Worm (Caenorhabditis elegans) whole organism, mixed stage, embryonic: ENCODE results near the gene spat-1.

Experiments used
- bed-3 ChIP-seq: fragments of 200-800 bp; sonication (Bioruptor generic); optimal IDR thresholded peaks from 3 replicates; lab custom pipeline; 2018; ENCODE audit warnings: mild to moderate bottlenecking, missing genetic modification characterization, moderate library complexity, missing compliant biosample characterization
- blmp-1 ChIP-seq: fragments of 150-350 bp; optimal IDR thresholded peaks from 2 replicates; lab custom pipeline; 2014; ENCODE audit warnings: missing biosample characterization, missing genetic modification characterization
- ceh-39 ChIP-seq: fragments of 150-350 bp; optimal IDR thresholded peaks from 2 replicates; lab custom pipeline; 2014; ENCODE audit warnings: missing biosample characterization, missing genetic modification characterization
- ceh-43 ChIP-seq: fragments of 200-800 bp; sonication (Bioruptor generic); optimal IDR thresholded peaks from 2 replicates; lab custom pipeline; 2018; ENCODE audit warnings: mild to moderate bottlenecking, missing genetic modification characterization, moderate library complexity, missing compliant biosample characterization
- ceh-83 ChIP-seq: fragments of 200-800 bp; sonication (Bioruptor generic); optimal IDR thresholded peaks from 2 replicates; lab custom pipeline; 2018; ENCODE audit warnings: mild to moderate bottlenecking, missing genetic modification characterization, missing compliant biosample characterization
- ces-1 ChIP-seq: fragments of 150-350 bp; optimal IDR thresholded peaks from 2 replicates; lab custom pipeline; 2014; ENCODE audit warnings: missing biosample characterization, missing genetic modification reagents, missing genetic modification characterization
- cnd-1 ChIP-seq: fragments of 200-800 bp; sonication (Bioruptor generic); optimal IDR thresholded peaks from 2 replicates; lab custom pipeline; 2018; ENCODE audit warnings: mild to moderate bottlenecking, missing genetic modification characterization, missing compliant biosample characterization
- elt-1 ChIP-seq: sonication (generic microtip); optimal IDR thresholded peaks from 2 replicates; lab custom pipeline; 2017; ENCODE audit warnings: missing genetic modification characterization, mild to moderate bottlenecking, missing compliant biosample characterization, antibody characterized with exemption, moderate library complexity, borderline replicate concordance; ENCODE audit not compliant: insufficient read depth
- hlh-1 ChIP-seq: fragments of 150-350 bp; optimal IDR thresholded peaks from 2 replicates; lab custom pipeline; 2014; ENCODE audit warnings: missing biosample characterization, missing genetic modification reagents, missing genetic modification characterization
- lin-13 ChIP-seq: fragments of 150-350 bp; optimal IDR thresholded peaks from 2 replicates; lab custom pipeline; 2014; ENCODE audit warnings: missing biosample characterization, missing genetic modification characterization
- lin-32 ChIP-seq: fragments of 200-800 bp; sonication (Bioruptor generic); optimal IDR thresholded peaks from 2 replicates; lab custom pipeline; 2018; ENCODE audit warnings: mild to moderate bottlenecking, missing genetic modification characterization, missing compliant biosample characterization
- lsy-2 ChIP-seq: fragments of 150-350 bp; optimal IDR thresholded peaks from 2 replicates; lab custom pipeline; 2014; ENCODE audit warnings: missing biosample characterization, missing genetic modification characterization
- mab-5 ChIP-seq: fragments of 150-350 bp; optimal IDR thresholded peaks from 2 replicates; lab custom pipeline; 2014; ENCODE audit warnings: missing biosample characterization, missing genetic modification characterization
- mls-2 ChIP-seq: sonication (generic microtip); optimal IDR thresholded peaks from 2 replicates; lab custom pipeline; 2016; ENCODE audit warnings: mild to moderate bottlenecking, missing genetic modification characterization, moderate library complexity, missing compliant biosample characterization
- nhr-12 ChIP-seq: fragments of 150-350 bp; optimal IDR thresholded peaks from 2 replicates; lab custom pipeline; 2014; ENCODE audit warnings: missing biosample characterization, missing genetic modification characterization
- nhr-2 ChIP-seq: fragments of 150-350 bp; optimal IDR thresholded peaks from 2 replicates; lab custom pipeline; 2014; ENCODE audit warnings: missing biosample characterization, missing genetic modification characterization
- nhr-237 ChIP-seq: fragments of 150-350 bp; optimal IDR thresholded peaks from 2 replicates; lab custom pipeline; 2014; ENCODE audit warnings: missing biosample characterization, missing genetic modification characterization
- nhr-76 ChIP-seq: sonication (generic microtip); optimal IDR thresholded peaks from 2 replicates; lab custom pipeline; 2017; ENCODE audit warnings: missing biosample characterization, missing genetic modification characterization
- pha-4 ChIP-seq: fragments of 150-350 bp; optimal IDR thresholded peaks from 2 replicates; lab custom pipeline; 2018; ENCODE audit warnings: missing biosample characterization, missing genetic modification reagents, missing genetic modification characterization
- sem-2 ChIP-seq: fragments of 200-800 bp; sonication (Bioruptor generic); optimal IDR thresholded peaks from 2 replicates; lab custom pipeline; 2018; ENCODE audit warnings: mild to moderate bottlenecking, missing genetic modification characterization, missing compliant biosample characterization
- snpc-4 ChIP-seq: fragments of 150-350 bp; optimal IDR thresholded peaks from 2 replicates; lab custom pipeline; 2014; ENCODE audit warnings: missing biosample characterization, missing genetic modification characterization
- sptf-1 ChIP-seq: sonication (generic microtip); optimal IDR thresholded peaks from 2 replicates; lab custom pipeline; 2017; ENCODE audit warnings: mild to moderate bottlenecking, missing genetic modification characterization, moderate library complexity, missing compliant biosample characterization
- tbx-8 ChIP-seq: fragments of 200-800 bp; sonication (Bioruptor generic); optimal IDR thresholded peaks from 2 replicates; lab custom pipeline; 2018; ENCODE audit warnings: mild to moderate bottlenecking, missing genetic modification characterization, moderate library complexity, missing compliant biosample characterization
- unc-120 ChIP-seq: sonication (generic microtip); optimal IDR thresholded peaks from 2 replicates; lab custom pipeline; 2017; ENCODE audit warnings: missing genetic modification characterization, missing compliant biosample characterization; ENCODE audit not compliant: poor library complexity, severe bottlenecking
- unc-62 ChIP-seq: fragments of 150-350 bp; optimal IDR thresholded peaks from 2 replicates; lab custom pipeline; 2014; ENCODE audit warnings: missing biosample characterization, missing genetic modification reagents, missing genetic modification characterization
- zip-8 ChIP-seq: fragments of 150-350 bp; optimal IDR thresholded peaks from 2 replicates; lab custom pipeline; 2014; ENCODE audit warnings: missing biosample characterization, missing genetic modification characterization
- ztf-11 ChIP-seq: fragments of 150-350 bp; optimal IDR thresholded peaks from 2 replicates; lab custom pipeline; 2014; ENCODE audit warnings: missing biosample characterization, missing genetic modification characterization

Gene spat-1

ce11 chrII:14510162-14510561 is 18.4 kb upstream of the spat-1 start:
- no peak for TF ChIP-seq ces-1 (GFP tag; lab: Kevin White, UChicago)
- TF ChIP-seq nhr-2 (tag; lab: Kevin White, UChicago), result no peak
- TF ChIP-seq nhr-237 (tag; lab: Kevin White, UChicago), result no peak
- no peak for TF ChIP-seq sptf-1 (tag; lab: Kevin White, UChicago)
- TF ChIP-seq sem-2 (GFP tag; lab: Kevin White, UChicago), result no peak
- TF ChIP-seq mls-2 (tag; lab: Kevin White, UChicago), result no peak
- no peak for TF ChIP-seq pha-4 (tag; lab: Kevin White, UChicago)
- TF ChIP-seq nhr-12 (tag; lab: Kevin White, UChicago), result no peak
- TF ChIP-seq mab-5 (tag; lab: Kevin White, UChicago), result no peak
- no peak for TF ChIP-seq lin-32 (GFP tag; lab: Kevin White, UChicago)
- no peak for TF ChIP-seq ceh-43
- no peak for TF ChIP-seq ceh-83 (GFP tag; lab: Kevin White, UChicago)
- no peak for TF ChIP-seq lsy-2 (tag; lab: Kevin White, UChicago)

ce11 chrII:14511189-14511588 is 17.4 kb upstream of the spat-1 start, which contains the start of gene K10H10.13:
Gene K10H10.13, minus strand, starts transcription at chrII:14511289.
- no peak for TF ChIP-seq nhr-2 (tag; lab: Kevin White, UChicago)
- TF ChIP-seq sptf-1 (tag; lab: Kevin White, UChicago), result no peak
- TF ChIP-seq mls-2 (tag; lab: Kevin White, UChicago), result no peak
- no peak for TF ChIP-seq ces-1 (GFP tag; lab: Kevin White, UChicago)
- no peak for TF ChIP-seq snpc-4 (tag; lab: Kevin White, UChicago)
- TF ChIP-seq tbx-8, result no peak
- no peak for TF ChIP-seq ceh-83 (GFP tag; lab: Kevin White, UChicago)
- no peak for TF ChIP-seq nhr-237 (tag; lab: Kevin White, UChicago)
- TF ChIP-seq cnd-1, result no peak
- no peak for TF ChIP-seq nhr-12 (tag; lab: Kevin White, UChicago)
- TF ChIP-seq hlh-1 (tag; lab: Kevin White, UChicago), result no peak
- TF ChIP-seq pha-4 (tag; lab: Kevin White, UChicago), result no peak
- TF ChIP-seq, all 35 proteins: peak for 0

ce11 chrII:14515017-14515416 is 13.5 kb upstream of the spat-1 start, which contains the start of gene K10H10.9:
Gene K10H10.9, minus strand, starts transcription at chrII:14515117.
- TF ChIP-seq bed-3 (GFP tag; lab: Kevin White, UChicago) (no peak), unc-62 (no peak), tbx-8 (no peak)

- TF ChIP-seq hlh-1 (tag; lab: Kevin White, UChicago), result no peak
- TF ChIP-seq cnd-1, result no peak
- TF ChIP-seq ceh-39 (tag; lab: Kevin White, UChicago), result no peak
- TF ChIP-seq ztf-11 (tag; lab: Kevin White, UChicago), result no peak
Measured at ce11 chrII:14522037-14522436, 6.5 kb upstream of the spat-1 start, which contains the start of gene btb-19. Gene btb-19, minus strand, starts transcription at chrII:14522137.

- TF ChIP-seq blmp-1 (tag; lab: Kevin White, UChicago), result no peak
- no peak for TF ChIP-seq unc-120 (tag; lab: Kevin White, UChicago)
- no peak for TF ChIP-seq zip-8
- no peak for TF ChIP-seq lin-13 (tag; lab: Kevin White, UChicago)
- TF ChIP-seq nhr-2 (tag; lab: Kevin White, UChicago), result no peak
- TF ChIP-seq, all 35 proteins: peak for 0
Measured at ce11 chrII:14523070-14523572, 5.4 kb upstream of the spat-1 start, which contains the start of gene btb-20. Gene btb-20, minus strand, starts transcription at chrII:14523522.

- TF ChIP-seq ceh-39 (tag; lab: Kevin White, UChicago) (no peak), nhr-237 (tag; lab: Kevin White, UChicago) (no peak), ceh-83 (GFP tag; lab: Kevin White, UChicago) (no peak), nhr-76 (no peak), cnd-1 (no peak), bed-3 (GFP tag; lab: Kevin White, UChicago) (no peak), ztf-11 (tag; lab: Kevin White, UChicago) (no peak), elt-1 (tag; lab: Kevin White, UChicago) (no peak), lin-13 (tag; lab: Kevin White, UChicago) (no peak), zip-8 (no peak), ces-1 (GFP tag; lab: Kevin White, UChicago) (no peak)
Measured at ce11 chrII:14523645-14524223, 4.8 kb upstream of the spat-1 start, which contains the start of gene pot-2. Gene pot-2, plus strand, starts transcription at chrII:14524173.
